Worm (Caenorhabditis elegans): ENCODE data around the gene M02B7.2.

ce11 chrIV:3853557-3853956 is 50.2 kb downstream of the M02B7.2 start:
- TF ChIP-seq W03F9.2 (tag; optimal IDR thresholded peaks at IDR 0.05) (no peak), dao-5 (tag; optimal IDR thresholded peaks at IDR 0.05) (no peak), him-1 (tag; optimal IDR thresholded peaks at IDR 0.05) (no peak)

All from whole organism, L4/young adult.